Fruit fly (Drosophila melanogaster): Measurements from ENCODE around the gene CG11438.

Gene CG11438

DNA sequence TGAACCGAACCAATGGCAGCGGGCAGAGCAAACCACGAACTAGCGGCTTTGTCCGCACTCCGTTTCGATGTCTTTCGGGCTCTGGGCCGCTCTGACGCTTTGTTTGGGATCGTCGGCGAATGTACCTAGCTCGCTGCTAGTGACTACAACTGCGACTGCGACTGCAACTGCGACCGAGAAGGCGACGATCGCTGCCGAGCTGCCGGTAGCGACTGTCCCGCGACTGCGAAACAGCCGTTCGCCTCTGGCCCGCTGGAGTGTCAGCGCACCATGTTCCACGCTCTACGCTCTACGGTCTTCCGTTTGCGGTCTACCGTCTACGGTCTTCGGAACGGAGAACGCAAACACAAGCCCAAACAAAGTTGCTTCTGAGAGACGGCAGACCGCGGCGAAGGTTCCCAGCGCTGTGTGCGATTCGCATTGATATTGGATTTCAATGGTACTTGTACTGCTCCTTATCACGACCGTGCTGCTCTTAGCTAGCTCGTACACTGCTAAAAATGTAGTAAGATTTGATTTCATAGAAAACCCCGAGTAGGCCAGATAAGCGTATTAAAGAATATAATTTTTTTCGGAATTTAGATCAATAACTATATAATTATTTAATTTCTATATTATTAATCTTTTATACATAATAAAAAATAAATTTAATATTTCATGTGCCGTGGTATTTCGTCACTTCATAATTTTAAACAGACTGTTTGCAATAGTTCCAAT is 4.3 kb upstream of the CG11438 start, which contains the start of gene laza (continued):
- no peak for TF ChIP-seq crp (GFP tag; optimal IDR thresholded peaks at IDR 0.05)
- TF ChIP-seq nom (GFP tag; optimal IDR thresholded peaks at IDR 0.05): peak; percentile 12
- TF ChIP-seq CG18262 (tag; optimal IDR thresholded peaks at IDR 0.05): peak; percentile 26
- no peak for TF ChIP-seq fd102C (GFP tag; optimal IDR thresholded peaks at IDR 0.05)
- TF ChIP-seq sens (GFP tag): peak; percentile 68
- TF ChIP-seq NFAT (GFP tag; IDR thresholded peaks at IDR 0.05): no peak
- peak; percentile 2 for TF ChIP-seq CG12391 (tag; optimal IDR thresholded peaks at IDR 0.05)
- no peak for TF ChIP-seq zen2 (GFP tag; IDR thresholded peaks at IDR 0.05; ENCODE audit: partially characterized antibody)
- TF ChIP-seq GATAe (GFP tag; conservative IDR thresholded peaks at IDR 0.05): peak; percentile 35; the same call in 1 of the 2 replicates
- no peak for TF ChIP-seq caup (GFP tag; optimal IDR thresholded peaks at IDR 0.05; ENCODE audit: severe bottlenecking)
- TF ChIP-seq CG15514 (GFP tag; optimal IDR thresholded peaks at IDR 0.05): peak; percentile 26
- TF ChIP-seq CG17186 (GFP tag; optimal IDR thresholded peaks at IDR 0.05): no peak
- no peak for TF ChIP-seq Bdp1 (GFP tag; optimal IDR thresholded peaks at IDR 0.05)
- peak; percentile 2 for TF ChIP-seq CG9727 (GFP tag; optimal IDR thresholded peaks at IDR 0.05)
- TF ChIP-seq usp (GFP tag; optimal IDR thresholded peaks at IDR 0.05): no peak
- TF ChIP-seq Dref (GFP tag; IDR thresholded peaks at IDR 0.05): no peak
- no peak for TF ChIP-seq CG8359 (GFP tag; optimal IDR thresholded peaks at IDR 0.05; ENCODE audit: borderline replicate concordance)
- no peak for TF ChIP-seq CG4360 (GFP tag; IDR thresholded peaks at IDR 0.05)
- no peak for TF ChIP-seq Mes4 (GFP tag; optimal IDR thresholded peaks at IDR 0.05)
- no peak for TF ChIP-seq CG1603 (tag; optimal IDR thresholded peaks at IDR 0.05)
- TF ChIP-seq CG4730 (GFP tag; IDR thresholded peaks at IDR 0.05): no peak
- no peak for TF ChIP-seq CG1602 (GFP tag; optimal IDR thresholded peaks at IDR 0.05)
- peak; percentile 36; the same call in 1 of the 2 replicates for TF ChIP-seq Bgb (GFP tag; IDR thresholded peaks at IDR 0.05; ENCODE audit: partially characterized antibody)
- TF ChIP-seq Adf1 (GFP tag; IDR thresholded peaks at IDR 0.05): peak; percentile 93
- peak; percentile 22 for TF ChIP-seq CG2120 (GFP tag; optimal IDR thresholded peaks at IDR 0.05)
- no peak for TF ChIP-seq CG8388 (GFP tag; optimal IDR thresholded peaks at IDR 0.05)
- TF ChIP-seq Nf-YA (GFP tag; IDR thresholded peaks at IDR 0.05): 0 out of 2 replicates have a peak, but pooled peaks have one; percentile 28
- TF ChIP-seq ash1 (GFP tag; optimal IDR thresholded peaks at IDR 0.05): no peak
- no peak for TF ChIP-seq BtbVII (GFP tag; optimal IDR thresholded peaks at IDR 0.05)
- TF ChIP-seq Xrp1 (GFP tag; IDR thresholded peaks at IDR 0.05): peak; percentile 11; the same call in 1 of the 2 replicates
- no peak for TF ChIP-seq hbn (GFP tag; IDR thresholded peaks at IDR 0.05; ENCODE audit: partially characterized antibody)
- TF ChIP-seq unc-4 (GFP tag; IDR thresholded peaks at IDR 0.05; ENCODE audit: partially characterized antibody): no peak
- TF ChIP-seq CG14441 (GFP tag; IDR thresholded peaks at IDR 0.05): no peak
- TF ChIP-seq Nf-YC (tag; optimal IDR thresholded peaks at IDR 0.05): peak; percentile 12
- TF ChIP-seq MBD-R2 (GFP tag; IDR thresholded peaks at IDR 0.05): no peak
- peak; percentile 44 for TF ChIP-seq CG15269 (tag; optimal IDR thresholded peaks at IDR 0.05)
- no peak for TF ChIP-seq jigr1 (GFP tag; IDR thresholded peaks at IDR 0.05)
- TF ChIP-seq CHES-1-like (GFP tag; optimal IDR thresholded peaks at IDR 0.05): no peak
- TF ChIP-seq ase (GFP tag; IDR thresholded peaks at IDR 0.05): no peak
- no peak for TF ChIP-seq CG14860 (GFP tag; IDR thresholded peaks at IDR 0.05; ENCODE audit: partially characterized antibody)
- peak; percentile 86; the same call in 3 of the 4 replicates for TF ChIP-seq chinmo (GFP tag; IDR thresholded peaks at IDR 0.05; ENCODE audit: partially characterized antibody)
- no peak for TF ChIP-seq stwl (tag; optimal IDR thresholded peaks at IDR 0.05)
- no peak for TF ChIP-seq fu2 (GFP tag; optimal IDR thresholded peaks at IDR 0.05)
- peak in 1 of 2 experiments; percentile 12 for TF ChIP-seq Hr78 (GFP tag; optimal IDR thresholded peaks at IDR 0.05)
- TF ChIP-seq ato (GFP tag; IDR thresholded peaks at IDR 0.05; ENCODE audit: partially characterized antibody): no peak
- TF ChIP-seq nau (GFP tag; optimal IDR thresholded peaks at IDR 0.05): peak; percentile 26
- TF ChIP-seq CG11456 (GFP tag; IDR thresholded peaks at IDR 0.05): no peak
- TF ChIP-seq C15 (GFP tag; IDR thresholded peaks at IDR 0.05): no peak
